1 fruit fly cellular context compared by ENCODE assay signal in the genomic region with DNA sequence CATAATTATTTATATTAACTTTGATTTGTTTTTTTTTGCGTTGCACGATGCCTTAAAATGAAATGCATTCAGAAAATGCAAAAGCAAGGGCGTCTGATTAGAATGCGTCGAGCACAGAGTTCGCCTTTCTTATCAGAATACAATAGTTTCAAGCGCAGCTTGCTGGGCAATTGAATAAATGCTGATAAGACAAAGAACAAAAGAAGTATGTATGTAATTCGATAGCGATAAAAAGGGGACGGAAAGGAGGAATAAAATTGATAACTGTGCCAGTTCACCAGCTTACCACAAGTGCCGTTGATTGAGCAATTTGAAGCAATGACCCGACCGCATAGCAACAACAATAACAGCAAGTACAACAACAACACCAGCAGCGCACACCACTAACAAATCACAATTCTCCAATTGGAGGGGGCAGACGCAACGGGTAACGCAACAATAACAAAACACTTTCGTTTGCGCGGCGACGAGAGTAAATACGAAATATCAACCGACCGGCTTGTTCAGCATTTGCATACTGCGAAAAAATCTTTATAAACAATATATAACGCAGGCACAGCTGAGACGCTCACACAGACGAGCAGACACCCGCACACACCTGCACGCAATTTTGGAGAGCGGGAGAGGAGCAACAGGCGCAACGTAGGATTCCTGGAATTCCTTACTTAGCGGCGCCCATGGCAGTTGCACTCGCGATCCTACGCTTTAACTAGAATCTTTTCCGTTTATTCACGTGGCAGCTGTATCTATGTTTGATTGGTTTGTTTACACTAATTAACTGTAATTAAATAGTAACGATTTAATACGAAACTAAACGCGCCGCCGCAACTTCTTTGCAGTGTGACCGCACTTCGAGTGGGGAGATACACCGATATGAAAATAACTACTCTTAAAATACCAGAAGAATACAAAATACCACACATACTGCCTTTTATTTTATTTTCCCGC.
TF ChIP-seq lines count a peak whose summit lies in the region.

Gene Btk, minus strand, starts transcription at position 860 of the 948 bp plus-strand sequence.

TF ChIP-seq in whole organism, embryonic, 481 proteins besides CTCF, POLR2A, EP300 and RAD21 (continued from another document and continues in another):
- no peak for TF ChIP-seq CG15269 (tag; optimal IDR thresholded peaks at IDR 0.05; lab: Kevin White, UChicago)
- TF ChIP-seq chm (GFP tag; IDR thresholded peaks at IDR 0.05; lab: Robert Waterston, UW), result 0 out of 2 replicates have a peak, but pooled peaks have one; percentile 46
- no peak for TF ChIP-seq CG3838 (GFP tag; optimal IDR thresholded peaks at IDR 0.05; lab: Kevin White, UChicago)
- no peak for TF ChIP-seq eyg (GFP tag; optimal IDR thresholded peaks at IDR 0.05; lab: Kevin White, UChicago)
- TF ChIP-seq salm (tag; optimal IDR thresholded peaks at IDR 0.05; lab: Kevin White, UChicago), result no peak
- no peak for TF ChIP-seq ash1 (GFP tag; optimal IDR thresholded peaks at IDR 0.05; lab: Kevin White, UChicago)
- no peak for TF ChIP-seq psq (GFP tag; optimal IDR thresholded peaks at IDR 0.05; lab: Kevin White, UChicago)
- no peak for TF ChIP-seq CG6854 (GFP tag; optimal IDR thresholded peaks at IDR 0.05; lab: Kevin White, UChicago)
- TF ChIP-seq ftz-f1 (GFP tag; optimal IDR thresholded peaks at IDR 0.05; lab: Kevin White, UChicago), result no peak
- no peak for TF ChIP-seq CG18262 (tag; optimal IDR thresholded peaks at IDR 0.05; lab: Kevin White, UChicago)
- peak; percentile 22 for TF ChIP-seq exex (tag; optimal IDR thresholded peaks at IDR 0.05; lab: Kevin White, UChicago)
- no peak for TF ChIP-seq CG4707 (GFP tag; optimal IDR thresholded peaks at IDR 0.05; lab: Kevin White, UChicago)
- no peak for TF ChIP-seq CG6813 (GFP tag; optimal IDR thresholded peaks at IDR 0.05; lab: Kevin White, UChicago)
- TF ChIP-seq vnd (GFP tag; IDR thresholded peaks at IDR 0.05; lab: Robert Waterston, UW; ENCODE audit: partially characterized antibody), result no peak
- TF ChIP-seq ERR (GFP tag; optimal IDR thresholded peaks at IDR 0.05; lab: Kevin White, UChicago), result no peak
- TF ChIP-seq CG12744 (GFP tag; optimal IDR thresholded peaks at IDR 0.05; lab: Kevin White, UChicago), result no peak
- no peak for TF ChIP-seq tin (GFP tag; optimal IDR thresholded peaks at IDR 0.05; lab: Kevin White, UChicago)
- TF ChIP-seq CG12769 (tag; optimal IDR thresholded peaks at IDR 0.05; lab: Kevin White, UChicago), result no peak
- TF ChIP-seq fd3F (GFP tag; optimal IDR thresholded peaks at IDR 0.05; lab: Kevin White, UChicago), result no peak
- no peak for TF ChIP-seq tgo (GFP tag; IDR thresholded peaks at IDR 0.05; lab: Robert Waterston, UW)
- TF ChIP-seq CG16813 (GFP tag; IDR thresholded peaks at IDR 0.05; lab: Robert Waterston, UW; ENCODE audit: partially characterized antibody), result no peak
- no peak for TF ChIP-seq CG12219 (GFP tag; optimal IDR thresholded peaks at IDR 0.05; lab: Kevin White, UChicago)
- TF ChIP-seq p53 (GFP tag; optimal IDR thresholded peaks at IDR 0.05; lab: Kevin White, UChicago), result no peak
- TF ChIP-seq CG7745 (tag; optimal IDR thresholded peaks at IDR 0.05; lab: Kevin White, UChicago), result no peak
- TF ChIP-seq CG10543 (GFP tag; optimal IDR thresholded peaks at IDR 0.05; lab: Kevin White, UChicago), result no peak
- TF ChIP-seq inv (GFP tag; IDR thresholded peaks at IDR 0.05; lab: Robert Waterston, UW; ENCODE audit: partially characterized antibody), result no peak
- no peak for TF ChIP-seq Lpt (GFP tag; optimal IDR thresholded peaks at IDR 0.05; lab: Kevin White, UChicago)
- peak; percentile 53; the same call in 1 of the 4 replicates for TF ChIP-seq Dll (GFP tag; IDR thresholded peaks at IDR 0.05; lab: Robert Waterston, UW; ENCODE audit: partially characterized antibody)
- TF ChIP-seq CG8290 (GFP tag; optimal IDR thresholded peaks at IDR 0.05; lab: Kevin White, UChicago), result no peak
- peak in 1 of 2 experiments; percentile 22 for TF ChIP-seq CG8290 (tag; optimal IDR thresholded peaks at IDR 0.05; lab: Kevin White, UChicago)
- TF ChIP-seq NFAT (GFP tag; IDR thresholded peaks at IDR 0.05; lab: Robert Waterston, UW), result no peak
- TF ChIP-seq CG32767 (GFP tag; IDR thresholded peaks at IDR 0.05; lab: Robert Waterston, UW), result no peak
- no peak for TF ChIP-seq CG1529 (GFP tag; optimal IDR thresholded peaks at IDR 0.05; lab: Kevin White, UChicago)
- no peak for TF ChIP-seq CG4328 (GFP tag; optimal IDR thresholded peaks at IDR 0.05; lab: Kevin White, UChicago)
- no peak for TF ChIP-seq HLHmδ (GFP tag; optimal IDR thresholded peaks at IDR 0.05; lab: Kevin White, UChicago)
- 0 out of 3 replicates have a peak, but pooled peaks have one; percentile 36 for TF ChIP-seq HLH4C (GFP tag; IDR thresholded peaks at IDR 0.05; lab: Robert Waterston, UW; ENCODE audit: partially characterized antibody)
- TF ChIP-seq dati (GFP tag; IDR thresholded peaks at IDR 0.05; lab: Robert Waterston, UW), result no peak
- TF ChIP-seq CG11504 (tag; optimal IDR thresholded peaks at IDR 0.05; lab: Kevin White, UChicago), result no peak
- TF ChIP-seq oc (tag; optimal IDR thresholded peaks at IDR 0.05; lab: Kevin White, UChicago), result no peak
- TF ChIP-seq CG6683 (GFP tag; optimal IDR thresholded peaks at IDR 0.05; lab: Kevin White, UChicago), result no peak
- no peak for TF ChIP-seq grau (tag; optimal IDR thresholded peaks at IDR 0.05; lab: Kevin White, UChicago)
- TF ChIP-seq zen (tag; optimal IDR thresholded peaks at IDR 0.05; lab: Kevin White, UChicago), result no peak
- peak; percentile 81 for TF ChIP-seq CG15479 (GFP tag; optimal IDR thresholded peaks at IDR 0.05; lab: Kevin White, UChicago)
- TF ChIP-seq pzg (GFP tag; optimal IDR thresholded peaks at IDR 0.05; lab: Kevin White, UChicago), result peak; percentile 66
- no peak for TF ChIP-seq ssp (GFP tag; IDR thresholded peaks at IDR 0.05; lab: Robert Waterston, UW)
- no peak for TF ChIP-seq CG13123 (GFP tag; optimal IDR thresholded peaks at IDR 0.05; lab: Kevin White, UChicago)
- TF ChIP-seq D (optimal IDR thresholded peaks at IDR 0.05; lab: Kevin White, UChicago), result peak; percentile 96
- no peak for TF ChIP-seq D (GFP tag; optimal IDR thresholded peaks at IDR 0.05; lab: Kevin White, UChicago)
- TF ChIP-seq grn (GFP tag; optimal IDR thresholded peaks at IDR 0.05; lab: Kevin White, UChicago), result no peak
- TF ChIP-seq dan (GFP tag; IDR thresholded peaks at IDR 0.05; lab: Robert Waterston, UW), result no peak
- TF ChIP-seq bowl (GFP tag; IDR thresholded peaks at IDR 0.05; lab: Robert Waterston, UW), result no peak
- no peak for TF ChIP-seq Dip2 (GFP tag; IDR thresholded peaks at IDR 0.05; lab: Robert Waterston, UW)
- TF ChIP-seq CG31388 (GFP tag; optimal IDR thresholded peaks at IDR 0.05; lab: Kevin White, UChicago), result no peak
- no peak for TF ChIP-seq CG11398 (GFP tag; optimal IDR thresholded peaks at IDR 0.05; lab: Kevin White, UChicago)
- peak; percentile 55 for TF ChIP-seq Myb (GFP tag; optimal IDR thresholded peaks at IDR 0.05; lab: Kevin White, UChicago)
- TF ChIP-seq E2f2 (GFP tag; IDR thresholded peaks at IDR 0.05; lab: Robert Waterston, UW), result peak; percentile 90
- TF ChIP-seq CG4730 (GFP tag; IDR thresholded peaks at IDR 0.05; lab: Robert Waterston, UW), result no peak
- TF ChIP-seq CG1832 (GFP tag; optimal IDR thresholded peaks at IDR 0.05; lab: Kevin White, UChicago), result no peak
- no peak for TF ChIP-seq HLH3B (GFP tag; IDR thresholded peaks at IDR 0.05; lab: Robert Waterston, UW)
- no peak for TF ChIP-seq Hey (tag; optimal IDR thresholded peaks at IDR 0.05; lab: Kevin White, UChicago)
- TF ChIP-seq CG7786 (GFP tag; optimal IDR thresholded peaks at IDR 0.05; lab: Kevin White, UChicago), result no peak
- TF ChIP-seq Stat92E (GFP tag; optimal IDR thresholded peaks at IDR 0.05; lab: Kevin White, UChicago), result peak in 1 of 3 experiments; percentile 91
- no peak for TF ChIP-seq tup (GFP tag; optimal IDR thresholded peaks at IDR 0.05; lab: Kevin White, UChicago)
- no peak for TF ChIP-seq CG18764 (GFP tag; optimal IDR thresholded peaks at IDR 0.05; lab: Kevin White, UChicago)
- TF ChIP-seq dpn (GFP tag; optimal IDR thresholded peaks at IDR 0.05; lab: Kevin White, UChicago), result no peak
- no peak for TF ChIP-seq PHDP (tag; optimal IDR thresholded peaks at IDR 0.05; lab: Kevin White, UChicago)
- TF ChIP-seq CG15696 (tag; optimal IDR thresholded peaks at IDR 0.05; lab: Kevin White, UChicago), result no peak
- no peak for TF ChIP-seq Xbp1 (GFP tag; optimal IDR thresholded peaks at IDR 0.05; lab: Kevin White, UChicago)
- TF ChIP-seq az2 (GFP tag; optimal IDR thresholded peaks at IDR 0.05; lab: Kevin White, UChicago), result no peak
- TF ChIP-seq CG1233 (GFP tag; optimal IDR thresholded peaks at IDR 0.05; lab: Kevin White, UChicago), result no peak
- TF ChIP-seq CG15011 (GFP tag; optimal IDR thresholded peaks at IDR 0.05; lab: Kevin White, UChicago), result no peak
- TF ChIP-seq Six4 (GFP tag; optimal IDR thresholded peaks at IDR 0.05; lab: Kevin White, UChicago), result no peak
- TF ChIP-seq dysf (GFP tag; IDR thresholded peaks at IDR 0.05; lab: Robert Waterston, UW), result no peak
- no peak for TF ChIP-seq CG13894 (tag; optimal IDR thresholded peaks at IDR 0.05; lab: Kevin White, UChicago)
- no peak for TF ChIP-seq Hand (GFP tag; optimal IDR thresholded peaks at IDR 0.05; lab: Kevin White, UChicago)
- TF ChIP-seq da (GFP tag; optimal IDR thresholded peaks at IDR 0.05; lab: Kevin White, UChicago), result no peak
- TF ChIP-seq vvl (GFP tag; IDR thresholded peaks at IDR 0.05; lab: Robert Waterston, UW), result peak; percentile 68; the same call in 1 of the 2 replicates
- TF ChIP-seq CG3281 (GFP tag; optimal IDR thresholded peaks at IDR 0.05; lab: Kevin White, UChicago), result no peak
- no peak for TF ChIP-seq Camta (GFP tag; optimal IDR thresholded peaks at IDR 0.05; lab: Kevin White, UChicago)
- no peak for TF ChIP-seq tap (tag; optimal IDR thresholded peaks at IDR 0.05; lab: Kevin White, UChicago)
- TF ChIP-seq lab (GFP tag; optimal IDR thresholded peaks at IDR 0.05; lab: Kevin White, UChicago), result no peak
- no peak for TF ChIP-seq sisA (GFP tag; IDR thresholded peaks at IDR 0.05; lab: Robert Waterston, UW)
- no peak for TF ChIP-seq fd102C (GFP tag; optimal IDR thresholded peaks at IDR 0.05; lab: Kevin White, UChicago)
- TF ChIP-seq Vsx1 (GFP tag; optimal IDR thresholded peaks at IDR 0.05; lab: Kevin White, UChicago), result peak; percentile 80
- TF ChIP-seq Mad (GFP tag; optimal IDR thresholded peaks at IDR 0.05; lab: Kevin White, UChicago), result no peak
- TF ChIP-seq CG4854 (GFP tag; optimal IDR thresholded peaks at IDR 0.05; lab: Kevin White, UChicago), result no peak
- no peak for TF ChIP-seq CG10654 (GFP tag; optimal IDR thresholded peaks at IDR 0.05; lab: Kevin White, UChicago)
- no peak for TF ChIP-seq luna (GFP tag; optimal IDR thresholded peaks at IDR 0.05; lab: Kevin White, UChicago)
- no peak for TF ChIP-seq Aef1 (GFP tag; IDR thresholded peaks at IDR 0.05; lab: Robert Waterston, UW)
- peak; percentile 24 for TF ChIP-seq CG34376 (GFP tag; optimal IDR thresholded peaks at IDR 0.05; lab: Kevin White, UChicago)
- no peak for TF ChIP-seq chif (GFP tag; optimal IDR thresholded peaks at IDR 0.05; lab: Kevin White, UChicago)
- TF ChIP-seq HmgD (GFP tag; optimal IDR thresholded peaks at IDR 0.05; lab: Kevin White, UChicago), result no peak
- peak; percentile 49 for TF ChIP-seq Blimp-1 (GFP tag; optimal IDR thresholded peaks at IDR 0.05; lab: Kevin White, UChicago)
- TF ChIP-seq CG17802 (tag; optimal IDR thresholded peaks at IDR 0.05; lab: Kevin White, UChicago), result no peak
- TF ChIP-seq Sry-δ (GFP tag; optimal IDR thresholded peaks at IDR 0.05; lab: Kevin White, UChicago), result no peak
- no peak for TF ChIP-seq Bgb (GFP tag; IDR thresholded peaks at IDR 0.05; lab: Robert Waterston, UW; ENCODE audit: partially characterized antibody)
- TF ChIP-seq Awh (GFP tag; IDR thresholded peaks at IDR 0.05; lab: Robert Waterston, UW), result peak; percentile 44; the same call in 1 of the 2 replicates
- TF ChIP-seq pnt (GFP tag; optimal IDR thresholded peaks at IDR 0.05; lab: Kevin White, UChicago), result no peak
- no peak for TF ChIP-seq CG6175 (GFP tag; IDR thresholded peaks at IDR 0.05; lab: Robert Waterston, UW)
- TF ChIP-seq bigmax (GFP tag; optimal IDR thresholded peaks at IDR 0.05; lab: Kevin White, UChicago), result peak; percentile 17
- TF ChIP-seq Nf-YB (GFP tag; optimal IDR thresholded peaks at IDR 0.05; lab: Kevin White, UChicago), result no peak
- no peak for TF ChIP-seq CG15073 (GFP tag; optimal IDR thresholded peaks at IDR 0.05; lab: Kevin White, UChicago)
- TF ChIP-seq pfk (GFP tag; optimal IDR thresholded peaks at IDR 0.05; lab: Kevin White, UChicago), result no peak
- TF ChIP-seq Sox102F (GFP tag; optimal IDR thresholded peaks at IDR 0.05; lab: Kevin White, UChicago), result no peak
- TF ChIP-seq fru (optimal IDR thresholded peaks at IDR 0.05; lab: Kevin White, UChicago), result no peak
- TF ChIP-seq CG18619 (GFP tag; optimal IDR thresholded peaks at IDR 0.05; lab: Kevin White, UChicago), result no peak
- TF ChIP-seq emc (GFP tag; optimal IDR thresholded peaks at IDR 0.05; lab: Kevin White, UChicago), result no peak
- no peak for TF ChIP-seq wdn (GFP tag; IDR thresholded peaks at IDR 0.05; lab: Robert Waterston, UW)
- no peak for TF ChIP-seq odd (GFP tag; optimal IDR thresholded peaks at IDR 0.05; lab: Kevin White, UChicago)
- TF ChIP-seq sug (tag; optimal IDR thresholded peaks at IDR 0.05; lab: Kevin White, UChicago), result no peak
- no peak for TF ChIP-seq Atf6 (GFP tag; IDR thresholded peaks at IDR 0.05; lab: Robert Waterston, UW)
- no peak for TF ChIP-seq btn (GFP tag; optimal IDR thresholded peaks at IDR 0.05; lab: Kevin White, UChicago)
- no peak for TF ChIP-seq Bdp1 (GFP tag; optimal IDR thresholded peaks at IDR 0.05; lab: Kevin White, UChicago)
- no peak for TF ChIP-seq en (GFP tag; optimal IDR thresholded peaks at IDR 0.05; lab: Kevin White, UChicago)
- TF ChIP-seq jigr1 (GFP tag; IDR thresholded peaks at IDR 0.05; lab: Robert Waterston, UW), result no peak
- no peak for TF ChIP-seq otp (GFP tag; IDR thresholded peaks at IDR 0.05; lab: Robert Waterston, UW)
- TF ChIP-seq mirr (GFP tag; optimal IDR thresholded peaks at IDR 0.05; lab: Kevin White, UChicago), result no peak
- TF ChIP-seq HHEX (GFP tag; optimal IDR thresholded peaks at IDR 0.05; lab: Kevin White, UChicago), result peak; percentile 0
- no peak for TF ChIP-seq CG9932 (GFP tag; IDR thresholded peaks at IDR 0.05; lab: Robert Waterston, UW)
- TF ChIP-seq CG9727 (GFP tag; optimal IDR thresholded peaks at IDR 0.05; lab: Kevin White, UChicago), result peak; percentile 46
- peak; percentile 14 for TF ChIP-seq CG17186 (GFP tag; optimal IDR thresholded peaks at IDR 0.05; lab: Kevin White, UChicago)
- no peak for TF ChIP-seq Abd-B (GFP tag; optimal IDR thresholded peaks at IDR 0.05; lab: Kevin White, UChicago)
- peak in 1 of 2 experiments; percentile 96 for TF ChIP-seq Hr78 (GFP tag; optimal IDR thresholded peaks at IDR 0.05; lab: Kevin White, UChicago)
- TF ChIP-seq Gsc (GFP tag; IDR thresholded peaks at IDR 0.05; lab: Robert Waterston, UW), result no peak
- no peak for TF ChIP-seq jing (GFP tag; optimal IDR thresholded peaks at IDR 0.05; lab: Kevin White, UChicago)
